Worm (Caenorhabditis elegans): Measurements from ENCODE around the gene ZC21.10.

ce11 chrIII:8511711-8512110 lies 18.2 kb upstream of the ZC21.10 start:
- TF ChIP-seq ref-1 (GFP tag; conservative IDR thresholded peaks at IDR 0.05) (no peak), ztf-23 (GFP tag; IDR thresholded peaks at IDR 0.05) (no peak)

Measured in whole organism, midembryonic.